Worm (Caenorhabditis elegans) whole organism, L4/young adult: ENCODE measurements around the gene dmsr-1.

ENCODE experiments used
- W03F9.2 ChIP-seq: fragments of 150-350 bp; optimal IDR thresholded peaks from 2 replicates; lab custom pipeline; 2014; ENCODE audit warnings: missing biosample characterization, missing genetic modification characterization
- dao-5 ChIP-seq: sonication (generic microtip); optimal IDR thresholded peaks from 2 replicates; lab custom pipeline; 2016; ENCODE audit warnings: missing genotype, missing genetic modification characterization, moderate library complexity, missing compliant biosample characterization
- him-1 ChIP-seq: sonication (generic microtip); optimal IDR thresholded peaks from 2 replicates; lab custom pipeline; 2016; ENCODE audit warnings: missing genotype, missing genetic modification reagents, missing genetic modification characterization, missing compliant biosample characterization

- TF ChIP-seq W03F9.2 (tag; lab: Kevin White, UChicago), result no peak
- no peak for TF ChIP-seq dao-5 (tag; lab: Kevin White, UChicago)
- peak; percentile 35 for TF ChIP-seq him-1 (tag; lab: Kevin White, UChicago)
Measured at ce11 chrV:11445375-11445774, 6.8 kb downstream of the dmsr-1 start.
